Worm (Caenorhabditis elegans): ENCODE results near the gene W08G11.1.

DNA sequence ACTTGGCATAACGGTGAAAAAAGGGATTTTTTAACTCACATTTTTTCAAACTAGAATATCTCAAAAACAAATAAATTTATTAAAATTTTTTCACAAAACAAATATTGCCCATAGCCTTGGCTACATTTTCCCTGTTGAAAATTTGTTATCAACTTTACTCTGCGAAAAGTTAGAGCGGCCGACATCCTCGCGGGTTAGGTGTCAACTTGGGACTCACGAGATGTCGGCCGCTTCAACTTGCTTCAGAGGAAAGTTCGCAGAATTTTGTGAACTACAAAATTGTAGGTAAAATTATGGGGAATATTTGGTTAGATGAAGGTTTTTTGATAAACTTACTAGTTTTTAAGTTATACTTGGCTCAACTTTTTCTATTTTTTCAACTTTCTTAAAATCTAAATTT lies 4.9 kb downstream of the W08G11.1 start:
- no peak for TF ChIP-seq F16B12.6 (tag; optimal IDR thresholded peaks at IDR 0.05)
- no peak for TF ChIP-seq ztf-4 (tag; optimal IDR thresholded peaks at IDR 0.05)
- no peak for TF ChIP-seq blmp-1 (tag; optimal IDR thresholded peaks at IDR 0.05)
- TF ChIP-seq efl-1 (optimal IDR thresholded peaks at IDR 0.05), result no peak
- no peak for TF ChIP-seq efl-1 (GFP tag; optimal IDR thresholded peaks at IDR 0.05 in 1 of 2)
- no peak for TF ChIP-seq ets-5 (GFP tag; IDR thresholded peaks at IDR 0.05)
- peak; percentile 85 for TF ChIP-seq snpc-4 (tag; optimal IDR thresholded peaks at IDR 0.05)
